Worm (Caenorhabditis elegans) whole organism, L2 larva: ENCODE results near the gene T14G11.1.

Experiments used
- C34F6.9 ChIP-seq: fragments of 150-350 bp; optimal IDR thresholded peaks from 2 replicates; lab custom pipeline; 2014; ENCODE audit warnings: missing biosample characterization, missing genetic modification characterization
- F13H6.1 ChIP-seq: sonication (generic microtip); optimal IDR thresholded peaks from 2 replicates; lab custom pipeline; 2016; ENCODE audit warnings: missing genetic modification characterization, missing compliant biosample characterization
- R02D3.7 ChIP-seq: fragments of 150-350 bp; optimal IDR thresholded peaks from 2 replicates; lab custom pipeline; 2014; ENCODE audit warnings: missing biosample characterization, missing genetic modification characterization
- Y55F3AM.14 ChIP-seq: fragments of 200-800 bp; sonication (Bioruptor generic); optimal IDR thresholded peaks from 2 replicates; lab custom pipeline; 2018; ENCODE audit warnings: mild to moderate bottlenecking, missing genetic modification characterization, missing compliant biosample characterization
- ZK546.5 ChIP-seq: sonication (generic microtip); optimal IDR thresholded peaks from 2 replicates; lab custom pipeline; 2017; ENCODE audit warnings: missing biosample characterization, missing genetic modification characterization
- alr-1 ChIP-seq: fragments of 150-350 bp; optimal IDR thresholded peaks from 2 replicates; lab custom pipeline; 2014; ENCODE audit warnings: missing biosample characterization, missing genetic modification characterization
- aly-2 ChIP-seq: fragments of 150-350 bp; optimal IDR thresholded peaks from 2 replicates; lab custom pipeline; 2014; ENCODE audit warnings: missing biosample characterization, missing genetic modification characterization
- ama-1 ChIP-seq: fragments of 150-350 bp; optimal IDR thresholded peaks from 2 replicates; lab custom pipeline; 2018; ENCODE audit warnings: inconsistent platforms
- blmp-1 ChIP-seq: sonication (generic microtip); optimal IDR thresholded peaks from 2 replicates; lab custom pipeline; 2017; ENCODE audit warnings: missing genetic modification characterization, mild to moderate bottlenecking, missing compliant biosample characterization, antibody characterized with exemption, moderate library complexity; ENCODE audit not compliant: insufficient read depth
- ceh-16 ChIP-seq: fragments of 150-350 bp; optimal IDR thresholded peaks from 2 replicates; lab custom pipeline; 2014; ENCODE audit warnings: missing biosample characterization, missing genetic modification characterization
- ceh-82 ChIP-seq: fragments of 150-350 bp; optimal IDR thresholded peaks from 2 replicates; lab custom pipeline; 2014; ENCODE audit warnings: missing biosample characterization, missing genetic modification characterization
- crh-2 ChIP-seq: sonication (generic microtip); optimal IDR thresholded peaks from 2 replicates; lab custom pipeline; 2017; ENCODE audit warnings: missing biosample characterization, missing genetic modification characterization
- dmd-4 ChIP-seq: sonication (generic microtip); optimal IDR thresholded peaks from 2 replicates; lab custom pipeline; 2017; ENCODE audit warnings: missing biosample characterization, missing genetic modification characterization
- egl-27 ChIP-seq: sonication (generic microtip); optimal IDR thresholded peaks from 3 replicates; lab custom pipeline; 2017; ENCODE audit warnings: missing biosample characterization, missing genetic modification reagents, missing genetic modification characterization
- elt-1 ChIP-seq: fragments of 150-350 bp; optimal IDR thresholded peaks from 2 replicates; lab custom pipeline; 2014; ENCODE audit warnings: missing biosample characterization, missing genetic modification characterization
- elt-3 ChIP-seq: sonication (generic microtip); optimal IDR thresholded peaks from 2 replicates; lab custom pipeline; 2017; ENCODE audit warnings: missing biosample characterization, missing genetic modification characterization
- fos-1 ChIP-seq: fragments of 150-350 bp; optimal IDR thresholded peaks from 2 replicates; lab custom pipeline; 2014; ENCODE audit warnings: missing biosample characterization, missing genetic modification characterization
- gmeb-1 ChIP-seq: fragments of 150-350 bp; optimal IDR thresholded peaks from 2 replicates; lab custom pipeline; 2014; ENCODE audit warnings: missing biosample characterization, missing genetic modification characterization
- lin-11 ChIP-seq: fragments of 150-350 bp; sonication (generic microtip); optimal IDR thresholded peaks from 2 replicates; lab custom pipeline; 2014; ENCODE audit warnings: missing biosample characterization, missing genetic modification characterization, inconsistent platforms, mixed read lengths
- lin-13 ChIP-seq: fragments of 150-350 bp; optimal IDR thresholded peaks from 2 replicates; lab custom pipeline; 2014; ENCODE audit warnings: missing biosample characterization, missing genetic modification reagents, missing genetic modification characterization
- lin-39 ChIP-seq: fragments of 150-350 bp; optimal IDR thresholded peaks from 2 replicates; lab custom pipeline; 2014; ENCODE audit warnings: missing biosample characterization, missing genetic modification reagents, missing genetic modification characterization
- lsy-2 ChIP-seq, 2 experiments: fragments of 150-350 bp in 1 of 2; sonication (generic microtip) in 1 of 2; optimal IDR thresholded peaks; 2 replicates each; lab custom pipeline; 2014 to 2017; ENCODE audit warnings: missing biosample characterization in 2 of 2, missing genetic modification characterization in 2 of 2
- mab-5 ChIP-seq: fragments of 150-350 bp; optimal IDR thresholded peaks from 2 replicates; lab custom pipeline; 2014; ENCODE audit warnings: missing biosample characterization, missing genetic modification characterization
- mbf-1 ChIP-seq: sonication (generic microtip); optimal IDR thresholded peaks from 2 replicates; lab custom pipeline; 2017; ENCODE audit warnings: missing biosample characterization, missing genetic modification characterization
- mdl-1 ChIP-seq, 2 experiments: fragments of 150-350 bp in 1 of 2; sonication (generic microtip) in 1 of 2; optimal IDR thresholded peaks; 2 replicates each; lab custom pipeline; 2017; ENCODE audit warnings: missing biosample characterization in 2 of 2, missing genetic modification characterization in 2 of 2
- nhr-10 ChIP-seq: sonication (generic microtip); optimal IDR thresholded peaks from 2 replicates; lab custom pipeline; 2017; ENCODE audit warnings: missing biosample characterization, missing genetic modification characterization
- nhr-11 ChIP-seq: fragments of 150-350 bp; optimal IDR thresholded peaks from 2 replicates; lab custom pipeline; 2014; ENCODE audit warnings: missing biosample characterization, missing genetic modification characterization
- nhr-12 ChIP-seq: fragments of 150-350 bp; optimal IDR thresholded peaks from 2 replicates; lab custom pipeline; 2014; ENCODE audit warnings: missing biosample characterization, missing genetic modification characterization
- nhr-129 ChIP-seq: fragments of 150-350 bp; optimal IDR thresholded peaks from 2 replicates; lab custom pipeline; 2014; ENCODE audit warnings: missing biosample characterization, missing genetic modification characterization
- nhr-21 ChIP-seq: fragments of 150-350 bp; optimal IDR thresholded peaks from 2 replicates; lab custom pipeline; 2014; ENCODE audit warnings: missing biosample characterization, missing genetic modification characterization
- nhr-23 ChIP-seq: fragments of 150-350 bp; optimal IDR thresholded peaks from 2 replicates; lab custom pipeline; 2014; ENCODE audit warnings: missing biosample characterization, missing genetic modification reagents, missing genetic modification characterization
- nhr-237 ChIP-seq: fragments of 150-350 bp; optimal IDR thresholded peaks from 2 replicates; lab custom pipeline; 2014; ENCODE audit warnings: missing biosample characterization, missing genetic modification characterization
- nhr-25 ChIP-seq: fragments of 150-350 bp; sonication (generic microtip); optimal IDR thresholded peaks from 3 replicates; lab custom pipeline; 2014; ENCODE audit warnings: missing biosample characterization, missing genetic modification characterization
- nhr-6 ChIP-seq: fragments of 150-350 bp; optimal IDR thresholded peaks from 2 replicates; lab custom pipeline; 2014; ENCODE audit warnings: missing biosample characterization, missing genetic modification characterization
- nhr-77 ChIP-seq: fragments of 150-350 bp; optimal IDR thresholded peaks from 2 replicates; lab custom pipeline; 2014; ENCODE audit warnings: missing biosample characterization, missing genetic modification characterization
- peb-1 ChIP-seq: fragments of 150-350 bp; optimal IDR thresholded peaks from 2 replicates; lab custom pipeline; 2014; ENCODE audit warnings: missing biosample characterization, missing genetic modification characterization
- sem-4 ChIP-seq: fragments of 150-350 bp; optimal IDR thresholded peaks from 2 replicates; lab custom pipeline; 2014; ENCODE audit warnings: missing biosample characterization, missing genetic modification reagents, missing genetic modification characterization
- skn-1 ChIP-seq: sonication (generic microtip); optimal IDR thresholded peaks from 2 replicates; lab custom pipeline; 2017; ENCODE audit warnings: missing biosample characterization, missing genetic modification characterization
- sma-3 ChIP-seq: sonication (generic microtip); optimal IDR thresholded peaks from 2 replicates; lab custom pipeline; 2016; ENCODE audit warnings: missing genetic modification reagents, missing genetic modification characterization, missing compliant biosample characterization
- sma-9 ChIP-seq, 2 experiments: fragments of 150-350 bp in 1 of 2; sonication (generic microtip) in 1 of 2; optimal IDR thresholded peaks; 2 replicates each; lab custom pipeline; 2014 to 2016; ENCODE audit warnings: missing genetic modification characterization in 2 of 2, mild to moderate bottlenecking in 1 of 2, missing biosample characterization in 1 of 2, missing compliant biosample characterization in 1 of 2, missing genetic modification reagents in 1 of 2, moderate library complexity in 1 of 2
- snpc-4 ChIP-seq: fragments of 150-350 bp; optimal IDR thresholded peaks from 2 replicates; lab custom pipeline; 2014; ENCODE audit warnings: missing biosample characterization, missing genetic modification characterization
- unc-39 ChIP-seq: fragments of 150-350 bp; optimal IDR thresholded peaks from 2 replicates; lab custom pipeline; 2014; ENCODE audit warnings: missing biosample characterization, missing genetic modification characterization
- unc-55 ChIP-seq: fragments of 150-350 bp; sonication (generic microtip); optimal IDR thresholded peaks from 3 replicates; lab custom pipeline; 2014; ENCODE audit warnings: missing biosample characterization, missing genetic modification reagents, missing genetic modification characterization
- unc-62 ChIP-seq: fragments of 150-350 bp; optimal IDR thresholded peaks from 2 replicates; lab custom pipeline; 2014; ENCODE audit warnings: missing biosample characterization, missing genetic modification reagents, missing genetic modification characterization
- zag-1 ChIP-seq: fragments of 150-350 bp; optimal IDR thresholded peaks from 2 replicates; lab custom pipeline; 2014; ENCODE audit warnings: missing biosample characterization, missing genetic modification characterization
- ztf-1 ChIP-seq: fragments of 200-800 bp; sonication (Bioruptor generic); conservative IDR thresholded peaks from 2 replicates; pipeline ENCODE4 v1.3.6; 2022; ENCODE audit warnings: missing genetic modification characterization, missing compliant biosample characterization
- ztf-11 ChIP-seq: sonication (generic microtip); optimal IDR thresholded peaks from 2 replicates; lab custom pipeline; 2017; ENCODE audit warnings: missing biosample characterization, missing genetic modification characterization
- ztf-4 ChIP-seq: fragments of 150-350 bp; optimal IDR thresholded peaks from 2 replicates; lab custom pipeline; 2014; ENCODE audit warnings: missing biosample characterization, missing genetic modification characterization

Gene T14G11.1

ce11 chrX:2688583-2689220, at the start of gene T14G11.1:
T14G11.1 (plus strand) TSS chrX:2688990.
- TF ChIP-seq nhr-23 (no peak), nhr-10 (no peak), snpc-4 (tag; lab: Kevin White, UChicago) (peak; percentile 39), unc-62 (GFP tag; lab: Kevin White, UChicago) (no peak), mdl-1 (tag; optimal IDR thresholded peaks at IDR 0.05; lab: Kevin White, UChicago) (no peak), lin-39 (tag; lab: Kevin White, UChicago) (no peak), crh-2 (tag; lab: Kevin White, UChicago) (peak; percentile 72), blmp-1 (tag; lab: Kevin White, UChicago) (no peak), zag-1 (tag; lab: Kevin White, UChicago) (peak; percentile 61), unc-39 (no peak), ceh-16 (tag; lab: Kevin White, UChicago) (no peak), egl-27 (tag; lab: Kevin White, UChicago) (no peak), nhr-12 (no peak), skn-1 (tag; lab: Kevin White, UChicago) (no peak), unc-55 (peak; percentile 87), mab-5 (tag; lab: Kevin White, UChicago) (peak; percentile 60), F13H6.1 (tag; lab: Kevin White, UChicago) (peak; percentile 69), ztf-4 (tag; lab: Kevin White, UChicago) (peak; percentile 43), aly-2 (tag; lab: Kevin White, UChicago) (no peak), nhr-21 (tag; lab: Kevin White, UChicago) (peak; percentile 23), lin-13 (GFP tag; lab: Kevin White, UChicago) (peak; percentile 86), gmeb-1 (tag; lab: Kevin White, UChicago) (peak; percentile 61), peb-1 (tag; lab: Kevin White, UChicago) (no peak), lin-11 (tag; lab: Kevin White, UChicago) (peak; percentile 59), nhr-77 (tag; lab: Kevin White, UChicago) (no peak), elt-3 (tag; lab: Kevin White, UChicago) (no peak), R02D3.7 (tag; lab: Kevin White, UChicago) (no peak), fos-1 (tag; lab: Kevin White, UChicago) (peak; percentile 44), elt-1 (no peak), ama-1 (lab: Kevin White, UChicago) (no peak), ztf-1 (GFP tag; lab: Robert Waterston, UW) (no peak), alr-1 (tag; lab: Kevin White, UChicago) (no peak), sma-9 (GFP tag; optimal IDR thresholded peaks at IDR 0.05; lab: Kevin White, UChicago) (peak; percentile 81), sma-9 (tag; optimal IDR thresholded peaks at IDR 0.05; lab: Kevin White, UChicago) (no peak), Y55F3AM.14 (GFP tag; lab: Kevin White, UChicago) (no peak), ztf-11 (no peak), ZK546.5 (no peak), dmd-4 (no peak), nhr-11 (tag; lab: Kevin White, UChicago) (no peak), nhr-129 (tag; lab: Kevin White, UChicago) (peak; percentile 78), nhr-25 (tag; lab: Kevin White, UChicago) (peak; percentile 55), nhr-6 (peak; percentile 21), sem-4 (tag; lab: Kevin White, UChicago) (peak; percentile 77), mbf-1 (tag; lab: Kevin White, UChicago) (no peak), lsy-2 (tag; optimal IDR thresholded peaks at IDR 0.05; lab: Kevin White, UChicago) (peak; percentile 94 to 98), nhr-237 (tag; lab: Kevin White, UChicago) (no peak), sma-3 (no peak), ceh-82 (tag; lab: Kevin White, UChicago) (peak; percentile 11), C34F6.9 (tag; lab: Kevin White, UChicago) (peak; percentile 74)
